Worm (Caenorhabditis elegans): ENCODE data around the gene T01E8.8.

ce11 chrII:10284991-10285390, 53.9 kb downstream of the T01E8.8 start:
- TF ChIP-seq Y22D7AL.16 (tag; optimal IDR thresholded peaks at IDR 0.05): no peak
- no peak for TF ChIP-seq hlh-30 (tag; optimal IDR thresholded peaks at IDR 0.05; ENCODE audit: insufficient read depth)
- TF ChIP-seq hlh-15 (tag; optimal IDR thresholded peaks at IDR 0.05): no peak
- no peak for TF ChIP-seq zip-5 (tag; optimal IDR thresholded peaks at IDR 0.05)
- no peak for TF ChIP-seq ceh-30 (tag; optimal IDR thresholded peaks at IDR 0.05)
- no peak for TF ChIP-seq che-1 (tag; optimal IDR thresholded peaks at IDR 0.05)
- TF ChIP-seq nfya-1 (tag; optimal IDR thresholded peaks at IDR 0.05): no peak
- TF ChIP-seq K09A11.1 (tag; optimal IDR thresholded peaks at IDR 0.05; ENCODE audit: insufficient read depth): no peak
- TF ChIP-seq pag-3 (tag; optimal IDR thresholded peaks at IDR 0.05; ENCODE audit: borderline replicate concordance): no peak
- no peak for TF ChIP-seq ceh-48 (tag; optimal IDR thresholded peaks at IDR 0.05)
- no peak for TF ChIP-seq unc-55 (GFP tag; optimal IDR thresholded peaks at IDR 0.05)
- no peak for TF ChIP-seq K02D7.2 (tag; optimal IDR thresholded peaks at IDR 0.05)
- no peak for TF ChIP-seq sox-4 (tag; optimal IDR thresholded peaks at IDR 0.05)
- TF ChIP-seq npax-4 (tag; optimal IDR thresholded peaks at IDR 0.05): no peak

Measured in whole organism, late embryonic.